Worm (Caenorhabditis elegans) whole organism, L1 larva: ENCODE results near the gene K11D12.14.
A peak's percentile ranks its signal among the peaks of the same experiment; 100 is the strongest.

Experiments
- ceh-90 ChIP-seq: sonication (generic microtip); optimal IDR thresholded peaks from 2 replicates; lab custom pipeline; 2016; ENCODE audit warnings: missing genetic modification characterization, missing compliant biosample characterization
- ces-1 ChIP-seq: fragments of 150-350 bp; optimal IDR thresholded peaks from 2 replicates; lab custom pipeline; 2014; ENCODE audit warnings: missing biosample characterization, missing genetic modification reagents, missing genetic modification characterization
- egl-27 ChIP-seq, 2 experiments: fragments of 150-350 bp in 1 of 2; sonication (generic microtip); optimal IDR thresholded peaks; 3 replicates each; lab custom pipeline; 2017 to 2018; ENCODE audit warnings: missing biosample characterization in 2 of 2, missing genetic modification characterization in 2 of 2, missing genetic modification reagents in 2 of 2
- elt-2 ChIP-seq: sonication (generic microtip); optimal IDR thresholded peaks from 2 replicates; lab custom pipeline; 2016; ENCODE audit warnings: missing genetic modification characterization, mild to moderate bottlenecking, inconsistent platforms, missing compliant biosample characterization, missing genetic modification reagents
- fkh-10 ChIP-seq: sonication (generic microtip); optimal IDR thresholded peaks from 2 replicates; lab custom pipeline; 2017; ENCODE audit warnings: missing biosample characterization, missing genetic modification reagents, missing genetic modification characterization
- ztf-11 ChIP-seq, 2 experiments: sonication (generic microtip); optimal IDR thresholded peaks; 2 replicates each; lab custom pipeline; 2016 to 2017; ENCODE audit warnings: missing genetic modification characterization in 2 of 2, missing biosample characterization in 1 of 2, missing compliant biosample characterization in 1 of 2

DNA sequence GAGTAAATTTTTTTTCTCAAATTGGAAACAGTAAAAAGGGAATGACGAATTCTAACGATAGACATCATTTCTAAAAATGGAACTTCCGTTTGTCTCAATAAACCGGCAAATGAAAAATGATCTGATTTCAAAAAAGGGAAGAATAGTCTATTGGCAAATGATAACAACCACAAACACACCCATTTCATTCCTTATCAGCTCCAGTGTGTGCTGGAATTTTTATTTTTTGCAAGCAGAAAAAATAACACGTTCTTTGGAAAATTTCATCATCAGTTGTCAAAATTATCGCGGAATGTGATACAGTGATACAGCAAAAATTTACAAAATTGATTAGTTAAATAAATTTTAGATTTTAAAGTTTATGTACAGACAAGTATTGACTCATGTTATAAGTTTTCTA, 18.0 kb downstream of the K11D12.14 start:
- TF ChIP-seq ces-1 (GFP tag; lab: Kevin White, UChicago) (no peak), ceh-90 (tag; lab: Kevin White, UChicago) (no peak), fkh-10 (GFP tag; lab: Kevin White, UChicago) (no peak), egl-27 (tag; optimal IDR thresholded peaks at IDR 0.05; lab: Kevin White, UChicago) (no peak), ztf-11 (tag; optimal IDR thresholded peaks at IDR 0.05; lab: Kevin White, UChicago) (no peak), elt-2 (tag; lab: Kevin White, UChicago) (peak; percentile 85)
